Fruit fly (Drosophila melanogaster) whole organism, embryonic: ENCODE data around the gene CG13481.

Source experiments
- CG11560 ChIP-seq: fragments of 200-800 bp; sonication (Bioruptor generic); IDR thresholded peaks from 3 replicates; pipeline ENCODE4 v1.3.6; 2022; ENCODE audit warnings: missing biosample characterization, missing genetic modification characterization
- CG17802 ChIP-seq: fragments of 200-800 bp; sonication (Bioruptor generic); optimal IDR thresholded peaks from 2 replicates; lab custom pipeline; 2018; ENCODE audit warnings: missing biosample characterization, mild to moderate bottlenecking, missing genetic modification characterization, moderate library complexity
- Hmx ChIP-seq: fragments of 200-800 bp; sonication (Bioruptor generic); optimal IDR thresholded peaks from 2 replicates; lab custom pipeline; 2016; ENCODE audit warnings: missing biosample characterization, missing genetic modification characterization
- ind ChIP-seq: fragments of 200-800 bp; sonication (Bioruptor generic); optimal IDR thresholded peaks from 3 replicates; lab custom pipeline; 2016; ENCODE audit warnings: missing biosample characterization, missing genetic modification characterization

DNA sequence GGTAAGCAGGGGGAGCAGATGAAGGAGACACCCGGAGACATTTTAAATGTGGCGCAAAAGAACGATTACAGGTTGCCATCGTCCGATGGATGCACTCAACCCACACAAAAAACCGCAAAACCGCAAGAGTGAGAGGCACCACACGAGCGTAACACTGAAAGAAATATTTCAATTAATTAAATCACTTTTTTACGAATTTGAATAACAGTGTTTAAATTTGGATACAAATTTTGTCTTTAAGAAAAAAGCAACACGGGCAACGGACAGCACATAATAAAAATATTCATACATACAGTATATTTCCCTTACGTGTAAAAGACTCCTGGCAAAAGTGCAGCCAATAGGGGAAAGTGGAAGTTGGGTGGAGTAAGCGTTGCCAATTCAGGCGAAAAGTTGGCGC, 19.7 kb upstream of the CG13481 start:
- TF ChIP-seq Hmx (no peak), ind (GFP tag; lab: Kevin White, UChicago) (no peak), CG11560 (no peak), CG17802 (tag; lab: Kevin White, UChicago) (no peak)
